Worm (Caenorhabditis elegans) whole organism, L4 larva: ENCODE results near the gene C49H3.3.

Experiments
- F26F4.8 ChIP-seq: fragments of 200-800 bp; sonication (Bioruptor generic); conservative IDR thresholded peaks from 2 replicates; pipeline ENCODE4 v1.3.6; 2022; ENCODE audit warnings: missing genetic modification characterization, missing compliant biosample characterization
- F37D6.2 ChIP-seq: sonication (generic microtip); optimal IDR thresholded peaks from 2 replicates; lab custom pipeline; 2016; ENCODE audit warnings: mild to moderate bottlenecking, missing genetic modification characterization, missing compliant biosample characterization
- F49E8.2 ChIP-seq: sonication (generic microtip); optimal IDR thresholded peaks from 2 replicates; lab custom pipeline; 2016; ENCODE audit warnings: missing compliant biosample characterization, mild to moderate bottlenecking, missing genetic modification characterization, borderline replicate concordance
- Y48G9A.11 ChIP-seq: fragments of 200-800 bp; sonication (Bioruptor generic); IDR thresholded peaks from 2 replicates; pipeline ENCODE4 v1.3.6; 2022; ENCODE audit warnings: missing genetic modification reagents, missing genetic modification characterization, missing compliant biosample characterization
- Y75B8A.6 ChIP-seq: fragments of 200-800 bp; sonication (Bioruptor generic); IDR thresholded peaks from 2 replicates; pipeline ENCODE4 v1.3.6; 2022; ENCODE audit warnings: missing genetic modification reagents, missing genetic modification characterization, missing compliant biosample characterization
- aha-1 ChIP-seq: fragments of 150-350 bp; peaks from one replicate; lab custom pipeline; 2014; ENCODE audit warnings: missing biosample characterization, missing genetic modification characterization
- attf-4 ChIP-seq: sonication (generic microtip); optimal IDR thresholded peaks from 3 replicates; lab custom pipeline; 2017; ENCODE audit warnings: missing biosample characterization, missing genetic modification characterization
- ceh-32 ChIP-seq: sonication (generic microtip); optimal IDR thresholded peaks from 2 replicates; lab custom pipeline; 2016; ENCODE audit warnings: mild to moderate bottlenecking, missing genetic modification characterization, missing compliant biosample characterization; ENCODE audit not compliant: poor library complexity
- ceh-44 ChIP-seq: fragments of 200-800 bp; sonication (Bioruptor generic); IDR thresholded peaks from 2 replicates; pipeline ENCODE4 v1.3.6; 2022; ENCODE audit warnings: missing genetic modification reagents, missing genetic modification characterization, missing compliant biosample characterization
- cey-2 ChIP-seq: sonication (generic microtip); optimal IDR thresholded peaks from 3 replicates; lab custom pipeline; 2017; ENCODE audit warnings: missing genetic modification characterization, mild to moderate bottlenecking, missing compliant biosample characterization, antibody characterized with exemption, borderline replicate concordance; ENCODE audit not compliant: insufficient read depth
- daf-19 ChIP-seq: fragments of 200-800 bp; sonication (Bioruptor generic); conservative IDR thresholded peaks from 2 replicates; pipeline ENCODE4 v1.3.6; 2022; ENCODE audit warnings: missing genetic modification characterization, missing compliant biosample characterization
- daf-8 ChIP-seq: fragments of 200-800 bp; sonication (Bioruptor generic); IDR thresholded peaks from 2 replicates; pipeline ENCODE4 v1.3.6; 2022; ENCODE audit warnings: missing genetic modification characterization, missing compliant biosample characterization
- dmd-9 ChIP-seq: fragments of 200-800 bp; sonication (Bioruptor generic); IDR thresholded peaks from 2 replicates; pipeline ENCODE4 v1.3.6; 2022; ENCODE audit warnings: missing genetic modification reagents, missing genetic modification characterization, missing compliant biosample characterization
- duxl-1 ChIP-seq: sonication (generic microtip); optimal IDR thresholded peaks from 2 replicates; lab custom pipeline; 2016; ENCODE audit warnings: mild to moderate bottlenecking, missing genetic modification characterization, moderate library complexity, missing compliant biosample characterization; ENCODE audit not compliant: poor library complexity
- dve-1 ChIP-seq: sonication (generic microtip); optimal IDR thresholded peaks from 2 replicates; lab custom pipeline; 2017; ENCODE audit warnings: antibody characterized with exemption, mild to moderate bottlenecking, missing genetic modification characterization, missing compliant biosample characterization; ENCODE audit not compliant: insufficient read depth
- egl-43 ChIP-seq: fragments of 200-800 bp; sonication (Bioruptor generic); IDR thresholded peaks from 2 replicates; pipeline ENCODE4 v1.3.6; 2022; ENCODE audit warnings: missing genetic modification reagents, missing genetic modification characterization, missing compliant biosample characterization
- fkh-10 ChIP-seq: fragments of 150-350 bp; optimal IDR thresholded peaks from 2 replicates; lab custom pipeline; 2014; ENCODE audit warnings: missing biosample characterization, missing genetic modification reagents, missing genetic modification characterization
- gei-8 ChIP-seq: fragments of 200-800 bp; sonication (Bioruptor generic); optimal IDR thresholded peaks from 2 replicates; lab custom pipeline; 2018; ENCODE audit warnings: mild to moderate bottlenecking, missing genetic modification characterization, missing compliant biosample characterization
- hmg-1.1 ChIP-seq: fragments of 200-800 bp; sonication (Bioruptor generic); IDR thresholded peaks from 2 replicates; pipeline ENCODE4 v1.3.6; 2022; ENCODE audit warnings: missing genetic modification reagents, missing genetic modification characterization, missing compliant biosample characterization
- jun-1 ChIP-seq: fragments of 150-350 bp; optimal IDR thresholded peaks from 2 replicates; lab custom pipeline; 2014; ENCODE audit warnings: missing biosample characterization, missing genetic modification reagents, missing genetic modification characterization
- lim-7 ChIP-seq: fragments of 200-800 bp; sonication (Bioruptor generic); IDR thresholded peaks from 2 replicates; pipeline ENCODE4 v1.3.6; 2022; ENCODE audit warnings: missing genetic modification characterization, missing compliant biosample characterization
- lin-13 ChIP-seq: fragments of 150-350 bp; optimal IDR thresholded peaks from 2 replicates; lab custom pipeline; 2014; ENCODE audit warnings: missing biosample characterization, missing genetic modification reagents, missing genetic modification characterization
- mdl-1 ChIP-seq, 2 experiments: fragments of 150-350 bp in 1 of 2; sonication (generic microtip) in 1 of 2; optimal IDR thresholded peaks; 2 replicates each; lab custom pipeline; 2014 to 2017; ENCODE audit warnings: missing biosample characterization in 2 of 2, missing genetic modification characterization in 2 of 2
- mxl-2 ChIP-seq: fragments of 200-800 bp; sonication (Bioruptor generic); conservative IDR thresholded peaks from 2 replicates; pipeline ENCODE4 v1.3.6; 2022; ENCODE audit warnings: missing genetic modification reagents, missing genetic modification characterization, missing compliant biosample characterization
- nhr-10 ChIP-seq: fragments of 150-350 bp; optimal IDR thresholded peaks from 2 replicates; lab custom pipeline; 2014; ENCODE audit warnings: missing biosample characterization, missing genetic modification characterization
- nhr-237 ChIP-seq: sonication (generic microtip); optimal IDR thresholded peaks from 2 replicates; lab custom pipeline; 2017; ENCODE audit warnings: missing biosample characterization, missing genetic modification characterization
- pha-4 ChIP-seq, 2 experiments: fragments of 150-350 bp in 1 of 2; fragments of 200-800 bp in 1 of 2; sonication (Bioruptor generic) in 1 of 2; IDR thresholded peaks in 1 of 2; optimal IDR thresholded peaks in 1 of 2; 2 replicates each; pipeline versions ENCODE4 v1.3.6 to Lab custom; 2014 to 2022; ENCODE audit warnings: missing genetic modification characterization in 2 of 2, missing genetic modification reagents in 2 of 2, missing biosample characterization in 1 of 2, missing compliant biosample characterization in 1 of 2
- php-3 ChIP-seq: fragments of 200-800 bp; sonication (Bioruptor generic); IDR thresholded peaks from 2 replicates; pipeline ENCODE4 v1.3.6; 2022; ENCODE audit warnings: missing genetic modification reagents, missing genetic modification characterization, missing compliant biosample characterization
- sdz-12 ChIP-seq: fragments of 200-800 bp; sonication (Bioruptor generic); optimal IDR thresholded peaks from 2 replicates; lab custom pipeline; 2018; ENCODE audit warnings: mild to moderate bottlenecking, missing genetic modification characterization, missing compliant biosample characterization
- skn-1 ChIP-seq: fragments of 150-350 bp; optimal IDR thresholded peaks from 2 replicates; lab custom pipeline; 2014; ENCODE audit warnings: missing biosample characterization, missing genetic modification characterization
- snpc-4 ChIP-seq: fragments of 150-350 bp; optimal IDR thresholded peaks from 2 replicates; lab custom pipeline; 2014; ENCODE audit warnings: missing biosample characterization, missing genetic modification characterization
- spr-3 ChIP-seq: fragments of 200-800 bp; sonication (Bioruptor generic); optimal IDR thresholded peaks from 2 replicates; lab custom pipeline; 2018; ENCODE audit warnings: mild to moderate bottlenecking, missing genetic modification characterization, missing compliant biosample characterization
- tag-97 ChIP-seq: fragments of 200-800 bp; sonication (Bioruptor generic); IDR thresholded peaks from 2 replicates; pipeline ENCODE4 v1.3.6; 2022; ENCODE audit warnings: missing genetic modification characterization, missing compliant biosample characterization
- unc-130 ChIP-seq: sonication (generic microtip); optimal IDR thresholded peaks from 2 replicates; lab custom pipeline; 2016; ENCODE audit warnings: missing genetic modification reagents, missing genetic modification characterization, missing compliant biosample characterization
- unc-62 ChIP-seq, 3 experiments: fragments of 150-350 bp in 1 of 3; sonication (generic microtip); optimal IDR thresholded peaks in 2 of 3; peaks in 1 of 3; 1 replicate in 1 of 3; 2 replicates in 2 of 3; lab custom pipeline; 2014 to 2017; ENCODE audit warnings: missing biosample characterization in 3 of 3, missing genetic modification characterization in 3 of 3, missing genetic modification reagents in 3 of 3, missing genotype in 1 of 3

C49H3.3 gene

ce11 chrIV:7927218-7927617, 3.1 kb downstream of the C49H3.3 start, which contains the start of gene C49H3.12:
C49H3.12 (minus strand) TSS chrIV:7927318.
- TF ChIP-seq mxl-2 (GFP tag; lab: Robert Waterston, UW), result no peak
- TF ChIP-seq aha-1, result peak; percentile 20

- no peak for TF ChIP-seq ceh-44 (GFP tag; lab: Robert Waterston, UW)
- TF ChIP-seq unc-130, result no peak
- TF ChIP-seq aha-1, result no peak
- TF ChIP-seq jun-1 (tag; lab: Kevin White, UChicago), result no peak
- TF ChIP-seq skn-1, result no peak
- no peak for TF ChIP-seq spr-3 (GFP tag; lab: Kevin White, UChicago)
- TF ChIP-seq F49E8.2, result no peak
- TF ChIP-seq dmd-9, result no peak
- no peak for TF ChIP-seq daf-19
- no peak for TF ChIP-seq hmg-1.1 (GFP tag; lab: Robert Waterston, UW)
- no peak for TF ChIP-seq dve-1
Measured at ce11 chrIV:7927852-7928251, 3.7 kb downstream of the C49H3.3 start, which contains the start of gene gcy-8. gcy-8 (plus strand) TSS chrIV:7928152.

ce11 chrIV:7931873-7932272, 7.7 kb downstream of the C49H3.3 start:
- no peak for TF ChIP-seq lin-13
- TF ChIP-seq unc-62 (GFP tag; optimal IDR thresholded peaks at IDR 0.05 in 1 of 2; lab: Kevin White, UChicago), result peak in 1 of 2 experiments; percentile 92
- no peak for TF ChIP-seq unc-62 (tag; optimal IDR thresholded peaks at IDR 0.05; lab: Kevin White, UChicago)
- TF ChIP-seq cey-2 (tag; lab: Kevin White, UChicago), result no peak
- TF ChIP-seq snpc-4 (tag; lab: Kevin White, UChicago), result no peak
- no peak for TF ChIP-seq ceh-32
- TF ChIP-seq aha-1, result no peak
- no peak for TF ChIP-seq attf-4
- TF ChIP-seq F26F4.8, result no peak

ce11 chrIV:7933733-7934132, 9.6 kb downstream of the C49H3.3 start, which contains the start of gene bbs-2:
bbs-2 (plus strand) TSS chrIV:7934033.
- no peak for TF ChIP-seq pha-4 (GFP tag; IDR thresholded peaks at IDR 0.05; lab: Robert Waterston, UW)
- TF ChIP-seq pha-4 (tag; optimal IDR thresholded peaks at IDR 0.05; lab: Kevin White, UChicago), result no peak
- no peak for TF ChIP-seq gei-8 (GFP tag; lab: Kevin White, UChicago)
- TF ChIP-seq nhr-10 (tag; lab: Kevin White, UChicago), result no peak
- no peak for TF ChIP-seq unc-62 (GFP tag; optimal IDR thresholded peaks at IDR 0.05 in 1 of 2; lab: Kevin White, UChicago)
- no peak for TF ChIP-seq unc-62 (tag; optimal IDR thresholded peaks at IDR 0.05; lab: Kevin White, UChicago)
- TF ChIP-seq F37D6.2 (tag; lab: Kevin White, UChicago), result no peak

ce11 chrIV:7938834-7939233, 14.7 kb downstream of the C49H3.3 start, which contains the start of gene F20D12.7:
F20D12.7 (minus strand) TSS chrIV:7938934.
- no peak for TF ChIP-seq nhr-237 (tag; lab: Kevin White, UChicago)
- TF ChIP-seq ceh-44 (GFP tag; lab: Robert Waterston, UW), result no peak
- no peak for TF ChIP-seq duxl-1 (tag; lab: Kevin White, UChicago)
- TF ChIP-seq tag-97 (GFP tag; lab: Robert Waterston, UW), result no peak
- no peak for TF ChIP-seq sdz-12 (GFP tag; lab: Kevin White, UChicago)
- TF ChIP-seq Y75B8A.6 (GFP tag; lab: Robert Waterston, UW), result no peak
- TF ChIP-seq egl-43 (GFP tag; lab: Robert Waterston, UW), result no peak
- no peak for TF ChIP-seq daf-8 (GFP tag; lab: Robert Waterston, UW)
- TF ChIP-seq php-3 (GFP tag; lab: Robert Waterston, UW), result no peak
- TF ChIP-seq fkh-10 (GFP tag; lab: Kevin White, UChicago), result no peak
- no peak for TF ChIP-seq lim-7 (GFP tag; lab: Robert Waterston, UW)
- no peak for TF ChIP-seq mdl-1 (tag; optimal IDR thresholded peaks at IDR 0.05; lab: Kevin White, UChicago)
- no peak for TF ChIP-seq spr-3 (GFP tag; lab: Kevin White, UChicago)
- no peak for TF ChIP-seq Y48G9A.11
